Fruit fly (Drosophila melanogaster): ENCODE measurements around the gene Ir94b.

Gene Ir94b

DNA sequence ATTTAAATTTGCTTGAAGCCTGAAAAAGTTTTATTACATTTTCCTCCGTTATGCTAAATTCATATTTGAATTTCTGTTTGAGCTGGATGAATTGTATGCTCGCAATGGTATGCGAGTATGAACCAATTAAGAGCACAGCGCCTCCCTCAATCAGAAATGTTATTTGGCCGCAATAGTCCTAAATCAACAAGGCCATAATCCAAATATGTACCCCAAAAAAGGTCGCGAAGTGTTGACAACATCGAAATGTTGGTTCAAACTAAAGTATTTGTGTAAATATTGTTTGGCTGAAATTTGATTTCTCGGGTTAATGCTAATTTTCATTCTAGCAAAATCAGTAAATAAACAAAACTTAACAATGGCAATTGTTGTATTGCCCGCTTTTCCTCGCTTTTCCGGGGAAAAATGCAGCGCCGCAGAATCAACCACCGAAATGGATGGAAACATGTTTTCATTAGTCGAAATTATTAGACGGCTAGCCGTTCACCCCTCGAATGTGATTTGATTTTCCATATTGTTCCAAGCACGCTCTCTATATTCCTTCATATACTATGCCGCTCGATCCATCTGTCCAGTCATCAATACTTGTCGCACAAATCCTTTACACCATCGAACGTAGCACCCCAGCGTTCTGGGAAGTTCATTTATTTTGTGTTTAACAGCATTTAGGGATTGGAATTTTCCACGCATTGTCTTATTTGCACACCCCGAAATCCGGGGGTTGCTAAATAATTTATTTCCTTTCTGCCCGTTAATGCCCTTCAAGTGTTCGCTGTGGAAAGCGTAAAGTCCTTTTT, 44.8 kb upstream of the Ir94b start (continued):
- TF ChIP-seq vvl (GFP tag; IDR thresholded peaks at IDR 0.05) (no peak), Ets65A (GFP tag) (no peak), onecut (GFP tag; IDR thresholded peaks at IDR 0.05) (no peak), CG7786 (GFP tag; optimal IDR thresholded peaks at IDR 0.05) (no peak), sisA (GFP tag; IDR thresholded peaks at IDR 0.05) (no peak)

- TF ChIP-seq Ets65A (GFP tag) (peak; percentile 52), gfzf (GFP tag; optimal IDR thresholded peaks at IDR 0.05) (no peak)
These were observed 41.6 kb upstream of the Ir94b start for dm6 chr3R:22158699-22159098.

DNA sequence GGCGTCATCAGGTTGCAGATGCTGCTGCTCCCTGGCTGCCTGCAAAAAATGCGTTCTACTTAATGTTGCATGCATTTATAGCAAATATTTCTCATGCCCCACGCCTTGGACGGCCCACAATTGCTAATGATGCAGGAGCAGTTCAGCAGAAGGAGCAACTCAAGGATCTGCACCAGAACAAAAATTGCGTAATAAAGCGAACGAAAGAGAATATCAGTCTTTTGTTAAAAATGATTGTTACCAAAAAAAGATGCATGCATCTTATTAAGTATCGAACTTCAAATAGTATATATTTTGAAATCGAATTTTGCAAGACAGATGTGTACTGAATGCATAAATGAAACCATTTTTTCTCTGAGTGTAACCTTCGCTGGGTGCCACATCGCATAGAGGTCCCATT, 41.2 kb upstream of the Ir94b start:
- peak in 1 of 2 experiments; percentile 13 for TF ChIP-seq bsh (GFP tag; optimal IDR thresholded peaks at IDR 0.05)
- no peak for TF ChIP-seq slou (GFP tag; optimal IDR thresholded peaks at IDR 0.05)

dm6 chr3R:22153693-22154092, 36.6 kb upstream of the Ir94b start:
- peak; percentile 57 for TF ChIP-seq chm (GFP tag; IDR thresholded peaks at IDR 0.05)
- TF ChIP-seq phol (tag; optimal IDR thresholded peaks at IDR 0.05) = no peak
- TF ChIP-seq Lhr (GFP tag; optimal IDR thresholded peaks at IDR 0.05) = no peak
- no peak for TF ChIP-seq zen (tag; optimal IDR thresholded peaks at IDR 0.05)
- TF ChIP-seq z (GFP tag; IDR thresholded peaks at IDR 0.05) = peak; percentile 69; the same call in 1 of the 3 replicates
- peak; percentile 39 for TF ChIP-seq gsb-n (tag; optimal IDR thresholded peaks at IDR 0.05)
- no peak for TF ChIP-seq CG12391 (tag; optimal IDR thresholded peaks at IDR 0.05)

dm6 chr3R:22152424-22152823, 35.4 kb upstream of the Ir94b start:
- TF ChIP-seq hth (optimal IDR thresholded peaks at IDR 0.05) (no peak), sd (tag; optimal IDR thresholded peaks at IDR 0.05) (peak; percentile 50), Fer2 (tag; optimal IDR thresholded peaks at IDR 0.05) (no peak), Asciz (GFP tag; optimal IDR thresholded peaks at IDR 0.05) (no peak), cato (GFP tag; optimal IDR thresholded peaks at IDR 0.05; ENCODE audit: borderline replicate concordance) (no peak), unc-4 (GFP tag; IDR thresholded peaks at IDR 0.05; ENCODE audit: partially characterized antibody) (no peak), Bteb2 (GFP tag; optimal IDR thresholded peaks at IDR 0.05) (no peak), CG10431 (GFP tag; optimal IDR thresholded peaks at IDR 0.05) (peak; percentile 18), B-H2 (GFP tag; optimal IDR thresholded peaks at IDR 0.05) (no peak), nerfin-1 (tag; optimal IDR thresholded peaks at IDR 0.05) (peak; percentile 96), CG13894 (tag; optimal IDR thresholded peaks at IDR 0.05) (no peak), ci (GFP tag; IDR thresholded peaks at IDR 0.05) (0 out of 3 replicates have a peak, but pooled peaks have one; percentile 35), sens (GFP tag) (peak; percentile 22), Med (GFP tag) (peak; percentile 3), B-H1 (GFP tag; IDR thresholded peaks at IDR 0.05) (no peak), oc (tag; optimal IDR thresholded peaks at IDR 0.05) (peak; percentile 8), TFAM (GFP tag; optimal IDR thresholded peaks at IDR 0.05) (no peak), dysf (GFP tag; IDR thresholded peaks at IDR 0.05) (0 out of 3 replicates have a peak, but pooled peaks have one; percentile 14), stwl (tag; optimal IDR thresholded peaks at IDR 0.05) (no peak), CG9727 (GFP tag; optimal IDR thresholded peaks at IDR 0.05) (no peak), CG32532 (GFP tag; IDR thresholded peaks at IDR 0.05) (no peak), lmd (GFP tag; IDR thresholded peaks at IDR 0.05) (no peak), CG15696 (tag; optimal IDR thresholded peaks at IDR 0.05) (no peak), crol (GFP tag; IDR thresholded peaks at IDR 0.05) (0 out of 2 replicates have a peak, but pooled peaks have one; percentile 30), hkb (optimal IDR thresholded peaks at IDR 0.05) (no peak), hkb (GFP tag; IDR thresholded peaks at IDR 0.05) (no peak), CG18011 (GFP tag; optimal IDR thresholded peaks at IDR 0.05) (no peak), Ssrp (tag; optimal IDR thresholded peaks at IDR 0.05) (no peak), CG2199 (GFP tag; IDR thresholded peaks at IDR 0.05) (0 out of 3 replicates have a peak, but pooled peaks have one; percentile 14)

All from whole organism, embryonic.